Worm (Caenorhabditis elegans) whole organism, L1 larva: Measurements from ENCODE around the gene F49C12.9.
"Not testable (repeated sequence)": the region's sequence is repeated elsewhere in the genome, so short reads cannot be mapped to it uniquely, and the experiment has no call there.

Experiments used
- C34B4.2 ChIP-seq: sonication (generic microtip); optimal IDR thresholded peaks from 2 replicates; lab custom pipeline; 2017; ENCODE audit warnings: mild to moderate bottlenecking, missing genetic modification characterization, missing compliant biosample characterization
- F16B12.6 ChIP-seq: fragments of 150-350 bp; optimal IDR thresholded peaks from 2 replicates; lab custom pipeline; 2014; ENCODE audit warnings: missing biosample characterization, missing genetic modification characterization
- Y116A8C.19 ChIP-seq: sonication (generic microtip); optimal IDR thresholded peaks from 2 replicates; lab custom pipeline; 2016; ENCODE audit warnings: missing compliant biosample characterization, missing genetic modification characterization, borderline replicate concordance
- blmp-1 ChIP-seq: fragments of 150-350 bp; optimal IDR thresholded peaks from 2 replicates; lab custom pipeline; 2014; ENCODE audit warnings: missing biosample characterization, missing genetic modification characterization
- ceh-63 ChIP-seq: fragments of 200-800 bp; sonication (Bioruptor generic); optimal IDR thresholded peaks from 2 replicates; lab custom pipeline; 2018; ENCODE audit warnings: mild to moderate bottlenecking, missing genetic modification characterization, missing compliant biosample characterization
- ceh-8 ChIP-seq: fragments of 200-800 bp; sonication (Bioruptor generic); optimal IDR thresholded peaks from 2 replicates; lab custom pipeline; 2018; ENCODE audit warnings: mild to moderate bottlenecking, missing genetic modification characterization, moderate library complexity, missing compliant biosample characterization
- ceh-88 ChIP-seq: fragments of 200-800 bp; sonication (Bioruptor generic); IDR thresholded peaks from 2 replicates; pipeline ENCODE4 v1.3.6; 2022; ENCODE audit warnings: missing genetic modification characterization, missing compliant biosample characterization
- ceh-90 ChIP-seq: sonication (generic microtip); optimal IDR thresholded peaks from 2 replicates; lab custom pipeline; 2016; ENCODE audit warnings: missing genetic modification characterization, missing compliant biosample characterization
- dpl-1 ChIP-seq, 3 experiments: fragments of 150-350 bp in 2 of 3; sonication (generic microtip) in 1 of 3; optimal IDR thresholded peaks; 2 replicates each; lab custom pipeline; 2014 to 2017; ENCODE audit warnings: missing biosample characterization in 3 of 3, missing genetic modification characterization in 3 of 3, missing genetic modification reagents in 3 of 3
- dsc-1 ChIP-seq: sonication (generic microtip); optimal IDR thresholded peaks from 2 replicates; lab custom pipeline; 2016; ENCODE audit warnings: mild to moderate bottlenecking, missing genetic modification characterization, missing compliant biosample characterization
- efl-1 ChIP-seq, 4 experiments: fragments of 150-350 bp; optimal IDR thresholded peaks in 3 of 4; peaks in 1 of 4; 1 replicate in 1 of 4; 2 replicates in 3 of 4; lab custom pipeline; 2014; ENCODE audit warnings: missing biosample characterization in 2 of 4, missing genetic modification characterization in 2 of 4, missing genetic modification reagents in 2 of 4
- efl-3 ChIP-seq: fragments of 200-800 bp; sonication (Bioruptor generic); optimal IDR thresholded peaks from 2 replicates; lab custom pipeline; 2018; ENCODE audit warnings: mild to moderate bottlenecking, missing genetic modification characterization, missing compliant biosample characterization
- egl-27 ChIP-seq, 2 experiments: fragments of 150-350 bp in 1 of 2; sonication (generic microtip); optimal IDR thresholded peaks; 3 replicates each; lab custom pipeline; 2017 to 2018; ENCODE audit warnings: missing biosample characterization in 2 of 2, missing genetic modification characterization in 2 of 2, missing genetic modification reagents in 2 of 2
- elt-3 ChIP-seq, 6 experiments: fragments of 150-350 bp in 1 of 6; sonication (generic microtip); optimal IDR thresholded peaks; 2 replicates each; lab custom pipeline; 2017 to 2018; ENCODE audit warnings: missing biosample characterization in 6 of 6, missing genetic modification characterization in 6 of 6, inconsistent platforms in 1 of 6
- fkh-8 ChIP-seq: sonication (generic microtip); optimal IDR thresholded peaks from 2 replicates; lab custom pipeline; 2016; ENCODE audit warnings: mild to moderate bottlenecking, missing genetic modification characterization, missing compliant biosample characterization
- fos-1 ChIP-seq: fragments of 150-350 bp; optimal IDR thresholded peaks from 2 replicates; lab custom pipeline; 2014; ENCODE audit warnings: missing biosample characterization, missing genetic modification characterization
- isw-1 ChIP-seq: fragments of 200-800 bp; sonication (Bioruptor generic); IDR thresholded peaks from 2 replicates; pipeline ENCODE4 v1.3.6; 2022; ENCODE audit warnings: missing genetic modification characterization, missing compliant biosample characterization
- lin-39 ChIP-seq: fragments of 150-350 bp; optimal IDR thresholded peaks from 2 replicates; lab custom pipeline; 2014; ENCODE audit warnings: missing biosample characterization, missing genetic modification reagents, missing genetic modification characterization
- lsy-2 ChIP-seq, 2 experiments: fragments of 150-350 bp; optimal IDR thresholded peaks; 2 replicates each; lab custom pipeline; 2014; ENCODE audit warnings: missing biosample characterization in 2 of 2, missing genetic modification characterization in 2 of 2
- mep-1 ChIP-seq: fragments of 150-350 bp; optimal IDR thresholded peaks from 2 replicates; lab custom pipeline; 2014; ENCODE audit warnings: missing biosample characterization, missing genetic modification characterization
- nhr-11 ChIP-seq: fragments of 150-350 bp; optimal IDR thresholded peaks from 2 replicates; lab custom pipeline; 2014; ENCODE audit warnings: missing biosample characterization, missing genetic modification characterization
- nhr-237 ChIP-seq: fragments of 150-350 bp; optimal IDR thresholded peaks from 2 replicates; lab custom pipeline; 2014; ENCODE audit warnings: missing biosample characterization, missing genetic modification characterization
- nhr-28 ChIP-seq: fragments of 150-350 bp; optimal IDR thresholded peaks from 2 replicates; lab custom pipeline; 2014; ENCODE audit warnings: missing biosample characterization, missing genetic modification characterization
- nhr-47 ChIP-seq: sonication (generic microtip); optimal IDR thresholded peaks from 2 replicates; lab custom pipeline; 2016; ENCODE audit warnings: mild to moderate bottlenecking, missing genetic modification characterization, moderate library complexity, missing compliant biosample characterization
- nhr-76 ChIP-seq: sonication (generic microtip); optimal IDR thresholded peaks from 2 replicates; lab custom pipeline; 2017; ENCODE audit warnings: missing biosample characterization, missing genetic modification characterization
- nhr-77 ChIP-seq: fragments of 150-350 bp; optimal IDR thresholded peaks from 2 replicates; lab custom pipeline; 2014; ENCODE audit warnings: missing biosample characterization, missing genetic modification characterization
- pax-3 ChIP-seq: fragments of 200-800 bp; sonication (Bioruptor generic); optimal IDR thresholded peaks from 2 replicates; lab custom pipeline; 2018; ENCODE audit warnings: mild to moderate bottlenecking, missing genetic modification characterization, moderate library complexity, missing compliant biosample characterization
- pqm-1 ChIP-seq: sonication (generic microtip); optimal IDR thresholded peaks from 3 replicates; lab custom pipeline; 2017; ENCODE audit warnings: missing biosample characterization, missing genetic modification characterization
- snpc-4 ChIP-seq: fragments of 150-350 bp; optimal IDR thresholded peaks from 2 replicates; lab custom pipeline; 2014; ENCODE audit warnings: missing biosample characterization, missing genetic modification characterization
- snu-23 ChIP-seq: sonication (generic microtip); optimal IDR thresholded peaks from 2 replicates; lab custom pipeline; 2016; ENCODE audit warnings: missing genetic modification characterization, missing compliant biosample characterization
- sox-4 ChIP-seq: sonication (generic microtip); optimal IDR thresholded peaks from 2 replicates; lab custom pipeline; 2016; ENCODE audit warnings: missing genetic modification characterization, missing compliant biosample characterization
- tlp-1 ChIP-seq: fragments of 150-350 bp; optimal IDR thresholded peaks from 2 replicates; lab custom pipeline; 2014; ENCODE audit warnings: missing biosample characterization, missing genetic modification characterization
- unc-130 ChIP-seq: fragments of 150-350 bp; optimal IDR thresholded peaks from 2 replicates; lab custom pipeline; 2017; ENCODE audit warnings: missing biosample characterization, missing genetic modification characterization, inconsistent platforms
- unc-62 ChIP-seq: fragments of 150-350 bp; optimal IDR thresholded peaks from 2 replicates; lab custom pipeline; 2014; ENCODE audit warnings: missing biosample characterization, missing genetic modification reagents, missing genetic modification characterization
- unc-98 ChIP-seq: fragments of 200-800 bp; sonication (Bioruptor generic); IDR thresholded peaks from 2 replicates; pipeline ENCODE4 v1.3.6; 2022; ENCODE audit warnings: missing genetic modification characterization, missing compliant biosample characterization
- ztf-11 ChIP-seq, 2 experiments: sonication (generic microtip); optimal IDR thresholded peaks; 2 replicates each; lab custom pipeline; 2016 to 2017; ENCODE audit warnings: missing genetic modification characterization in 2 of 2, missing biosample characterization in 1 of 2, missing compliant biosample characterization in 1 of 2
- ztf-4 ChIP-seq: fragments of 150-350 bp; optimal IDR thresholded peaks from 2 replicates; lab custom pipeline; 2014; ENCODE audit warnings: missing biosample characterization, missing genetic modification characterization

F49C12.9 gene

DNA sequence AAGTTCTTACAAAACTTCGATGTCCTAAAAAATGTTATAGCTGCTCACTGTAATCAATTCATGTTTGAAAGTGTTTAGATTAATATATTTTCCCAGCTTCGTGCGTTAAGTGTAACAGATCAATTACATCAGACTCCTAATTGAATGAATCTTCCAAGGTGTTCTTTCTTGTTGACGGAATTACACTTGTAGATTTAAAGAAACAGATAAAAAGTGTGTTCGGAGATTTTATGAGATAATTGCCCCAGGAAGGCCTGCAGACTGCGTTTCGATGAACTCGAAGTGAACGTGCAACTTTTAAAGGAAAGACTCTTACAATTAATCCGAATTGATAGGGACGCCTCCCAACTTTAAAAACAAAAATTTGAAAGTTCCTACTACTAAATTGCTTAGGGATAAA is 26.4 kb downstream of the F49C12.9 start:
- TF ChIP-seq elt-3 (tag; optimal IDR thresholded peaks at IDR 0.05; lab: Kevin White, UChicago) (no peak), snu-23 (GFP tag; lab: Kevin White, UChicago) (no peak), nhr-28 (tag; lab: Kevin White, UChicago) (no peak), nhr-76 (no peak), fkh-8 (tag; lab: Kevin White, UChicago) (no peak), blmp-1 (tag; lab: Kevin White, UChicago) (no peak), lin-39 (tag; lab: Kevin White, UChicago) (no peak)
- TF ChIP-seq, all 84 proteins: peak for 0

DNA sequence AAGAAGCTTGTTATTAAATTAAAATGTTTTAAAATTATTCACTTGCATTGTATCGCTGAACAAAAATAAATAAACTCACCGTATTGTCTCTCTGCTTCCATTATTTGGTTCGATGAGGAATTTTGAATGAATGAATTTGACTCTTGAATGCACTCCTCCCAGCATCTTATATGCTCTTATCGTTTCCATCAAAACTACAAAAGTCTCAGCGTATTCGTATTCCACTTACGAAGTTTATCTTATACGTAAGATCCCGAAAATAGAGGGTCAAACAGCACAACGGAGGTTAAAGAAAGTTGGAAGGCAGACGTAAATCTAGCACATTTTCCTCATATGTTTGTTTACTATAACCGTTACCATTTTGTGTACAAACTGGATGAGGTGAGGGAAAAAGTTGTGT is 29.7 kb downstream of the F49C12.9 start, which contains the start of gene nhr-267:
Gene nhr-267 (minus strand): TSS at position 101 of the 400 bp plus-strand sequence.
- TF ChIP-seq egl-27 (tag; optimal IDR thresholded peaks at IDR 0.05; lab: Kevin White, UChicago); tlp-1 (tag; lab: Kevin White, UChicago); snu-23 (GFP tag; lab: Kevin White, UChicago): not testable (repeated sequence)

DNA sequence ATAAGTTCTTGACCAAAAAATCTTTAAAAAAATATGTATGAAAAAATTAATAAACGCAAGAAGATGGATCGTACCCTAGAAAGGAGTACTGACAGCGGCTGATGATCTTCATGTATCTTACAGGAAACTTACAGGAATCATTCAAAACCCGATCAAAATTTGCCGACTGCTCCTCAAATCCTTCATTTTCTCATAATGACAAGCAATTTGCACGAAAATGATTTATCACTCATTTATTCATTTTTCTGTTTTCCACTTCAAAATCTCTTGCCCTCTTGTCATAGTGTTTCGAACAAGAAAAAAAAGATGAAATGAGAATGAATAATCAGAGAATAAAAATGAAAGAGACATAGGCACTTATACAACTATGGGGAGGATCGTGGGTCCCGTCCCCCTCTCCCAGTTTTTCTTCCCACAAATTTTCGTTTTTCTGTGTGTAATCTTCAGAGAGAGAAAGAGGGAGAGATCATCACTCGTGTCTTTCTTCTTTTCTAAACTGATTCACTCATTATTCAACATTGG is 41.9 kb downstream of the F49C12.9 start, which contains the start of gene nmy-3:
Gene nmy-3 (plus strand): TSS at position 472 of the 522 bp plus-strand sequence.
- no peak for TF ChIP-seq unc-62 (GFP tag; lab: Kevin White, UChicago)
- TF ChIP-seq, all 84 proteins: peak for 0

DNA sequence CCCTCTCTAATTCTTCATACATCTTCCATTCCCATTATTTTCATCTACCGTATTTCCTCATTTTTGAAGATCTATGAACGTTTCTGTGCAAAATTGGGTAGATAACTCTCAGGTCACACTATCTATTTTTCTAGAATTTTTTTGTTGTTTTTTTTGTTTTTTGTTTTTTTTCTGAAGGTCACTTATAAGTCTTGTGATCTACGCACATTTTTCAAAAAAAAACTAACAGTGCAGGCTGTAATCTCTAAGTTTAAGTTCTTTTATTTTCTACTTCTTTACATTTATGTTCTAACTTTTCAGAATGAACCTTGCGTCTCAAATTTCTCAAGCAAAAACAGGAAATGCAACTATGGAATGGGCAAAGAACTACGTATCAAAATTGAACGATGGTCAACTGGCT is 46.2 kb downstream of the F49C12.9 start, which contains the start of gene flh-3:
Gene flh-3 (plus strand): TSS at position 301 of the 400 bp plus-strand sequence.
- TF ChIP-seq dpl-1 (GFP tag; optimal IDR thresholded peaks at IDR 0.05; lab: Kevin White, UChicago) (no peak), pqm-1 (tag; lab: Kevin White, UChicago) (no peak), dsc-1 (tag; lab: Kevin White, UChicago) (no peak), unc-130 (tag; lab: Kevin White, UChicago) (no peak), efl-3 (GFP tag; lab: Kevin White, UChicago) (no peak), ceh-63 (GFP tag; lab: Kevin White, UChicago) (no peak), nhr-47 (tag; lab: Kevin White, UChicago) (no peak), nhr-77 (tag; lab: Kevin White, UChicago) (no peak), isw-1 (GFP tag; lab: Robert Waterston, UW) (no peak), nhr-11 (tag; lab: Kevin White, UChicago) (no peak), fkh-8 (tag; lab: Kevin White, UChicago) (no peak), ztf-11 (tag; optimal IDR thresholded peaks at IDR 0.05; lab: Kevin White, UChicago) (no peak), lsy-2 (tag; optimal IDR thresholded peaks at IDR 0.05; lab: Kevin White, UChicago) (no peak), ztf-4 (tag; lab: Kevin White, UChicago) (no peak), ceh-88 (GFP tag; lab: Robert Waterston, UW) (no peak), ceh-90 (no peak), snpc-4 (tag; lab: Kevin White, UChicago) (no peak), Y116A8C.19 (no peak), nhr-237 (tag; lab: Kevin White, UChicago) (no peak), sox-4 (tag; lab: Kevin White, UChicago) (no peak)
- TF ChIP-seq, all 84 proteins: peak for 0

DNA sequence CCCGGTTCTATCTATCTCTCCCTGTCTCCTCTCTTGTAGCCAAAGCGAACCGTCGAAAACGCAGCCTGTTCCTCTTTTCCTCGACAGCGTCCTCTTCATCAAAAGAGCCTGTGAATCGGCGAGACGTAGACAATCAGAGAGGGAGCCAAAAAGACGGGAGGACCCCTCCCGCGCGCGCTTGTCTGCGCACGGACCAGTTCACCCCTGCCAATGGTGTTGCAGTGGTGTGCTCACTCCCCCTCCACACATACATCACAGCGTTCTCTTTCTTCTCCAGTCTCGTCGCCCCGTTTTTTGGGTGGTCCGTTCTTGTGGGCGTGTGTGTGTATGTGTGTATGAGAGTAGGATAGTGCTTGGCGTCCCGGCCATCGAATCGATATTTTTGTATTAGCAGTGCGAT is 47.1 kb downstream of the F49C12.9 start:
- TF ChIP-seq ztf-11 (tag; optimal IDR thresholded peaks at IDR 0.05; lab: Kevin White, UChicago), result peak in 1 of 2 experiments; percentile 28
- no peak for TF ChIP-seq lsy-2 (tag; optimal IDR thresholded peaks at IDR 0.05; lab: Kevin White, UChicago)
- TF ChIP-seq pqm-1 (tag; lab: Kevin White, UChicago), result no peak
- TF ChIP-seq efl-1 (optimal IDR thresholded peaks at IDR 0.05; lab: Kevin White, UChicago), result no peak
- TF ChIP-seq efl-1 (GFP tag; optimal IDR thresholded peaks at IDR 0.05 in 1 of 2; lab: Kevin White, UChicago), result peak in 1 of 2 experiments; percentile 11
- no peak for TF ChIP-seq unc-98
- TF ChIP-seq ceh-8, result no peak
- TF ChIP-seq pax-3, result no peak
- no peak for TF ChIP-seq fkh-8 (tag; lab: Kevin White, UChicago)
- no peak for TF ChIP-seq mep-1 (tag; lab: Kevin White, UChicago)
- no peak for TF ChIP-seq fos-1
- no peak for TF ChIP-seq F16B12.6 (tag; lab: Kevin White, UChicago)
- TF ChIP-seq C34B4.2 (tag; lab: Kevin White, UChicago), result no peak
